Worm (Caenorhabditis elegans) whole organism, late embryonic: ENCODE measurements around the gene thn-4.

Experiments
- C08G9.2 ChIP-seq: sonication (generic microtip); optimal IDR thresholded peaks from 2 replicates; lab custom pipeline; 2016; ENCODE audit warnings: mild to moderate bottlenecking, missing genetic modification characterization, moderate library complexity, missing compliant biosample characterization
- ceh-18 ChIP-seq: sonication (generic microtip); optimal IDR thresholded peaks from 2 replicates; lab custom pipeline; 2016; ENCODE audit warnings: missing genetic modification characterization, missing compliant biosample characterization
- ceh-31 ChIP-seq: sonication (generic microtip); optimal IDR thresholded peaks from 2 replicates; lab custom pipeline; 2016; ENCODE audit warnings: missing genetic modification characterization, missing compliant biosample characterization
- elt-2 ChIP-seq: sonication (generic microtip); optimal IDR thresholded peaks from 2 replicates; lab custom pipeline; 2016; ENCODE audit warnings: missing genetic modification reagents, missing genetic modification characterization, missing compliant biosample characterization
- fkh-10 ChIP-seq: fragments of 150-350 bp; optimal IDR thresholded peaks from 2 replicates; lab custom pipeline; 2014; ENCODE audit warnings: missing biosample characterization, missing genetic modification reagents, missing genetic modification characterization
- pag-3 ChIP-seq: sonication (generic microtip); optimal IDR thresholded peaks from 2 replicates; lab custom pipeline; 2016; ENCODE audit warnings: missing compliant biosample characterization, missing genetic modification characterization, borderline replicate concordance
- tbx-2 ChIP-seq: sonication (generic microtip); optimal IDR thresholded peaks from 2 replicates; lab custom pipeline; 2016; ENCODE audit warnings: missing genetic modification characterization, missing compliant biosample characterization
- ttx-3 ChIP-seq: sonication (generic microtip); optimal IDR thresholded peaks from 2 replicates; lab custom pipeline; 2016; ENCODE audit warnings: missing genetic modification reagents, missing genetic modification characterization, missing compliant biosample characterization
- unc-86 ChIP-seq: sonication (generic microtip); optimal IDR thresholded peaks from 2 replicates; lab custom pipeline; 2016; ENCODE audit warnings: missing genetic modification characterization, missing compliant biosample characterization

DNA sequence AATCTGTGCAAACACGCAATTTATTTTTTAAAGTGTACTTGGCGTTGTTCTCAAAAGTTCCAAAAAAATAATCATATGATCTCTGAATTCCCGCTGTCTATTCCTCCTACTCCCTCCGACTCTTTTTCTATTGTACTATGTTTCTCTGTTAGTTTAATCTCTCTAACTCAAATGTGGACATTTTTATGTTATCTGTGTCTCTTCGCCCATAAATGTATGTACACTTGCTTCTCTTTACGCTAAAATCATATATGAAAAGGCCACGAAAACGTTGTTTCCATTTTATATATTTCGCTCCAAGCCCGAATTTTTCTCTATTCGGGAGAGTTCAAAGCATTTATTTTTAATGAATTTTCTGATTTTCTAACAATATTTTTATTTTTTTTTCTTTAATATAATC is 39.6 kb upstream of the thn-4 start:
- no peak for TF ChIP-seq elt-2 (tag; lab: Kevin White, UChicago)
- TF ChIP-seq tbx-2: no peak
- TF ChIP-seq fkh-10: no peak
- TF ChIP-seq pag-3 (tag; lab: Kevin White, UChicago): no peak
- no peak for TF ChIP-seq ceh-31
- TF ChIP-seq ceh-18 (tag; lab: Kevin White, UChicago): no peak
- no peak for TF ChIP-seq C08G9.2
- TF ChIP-seq unc-86 (tag; lab: Kevin White, UChicago): no peak
- no peak for TF ChIP-seq ttx-3 (tag; lab: Kevin White, UChicago)
